Fruit fly (Drosophila melanogaster) whole organism, embryonic: ENCODE measurements around the gene witty.
A peak's percentile ranks its signal among the peaks of the same experiment; 100 is the strongest.

Experiments
- CG10321 ChIP-seq: fragments of 200-800 bp; sonication (Bioruptor generic); IDR thresholded peaks from 2 replicates; pipeline ENCODE4 v1.3.6; 2022; ENCODE audit warnings: missing biosample characterization, missing genetic modification characterization
- CG10366 ChIP-seq: fragments of 200-800 bp; sonication (Bioruptor generic); IDR thresholded peaks from 2 replicates; pipeline ENCODE4 v1.3.6; 2022; ENCODE audit warnings: missing biosample characterization, missing genetic modification characterization
- CG10543 ChIP-seq: fragments of 200-800 bp; sonication (Bioruptor generic); optimal IDR thresholded peaks from 3 replicates; lab custom pipeline; 2017; ENCODE audit warnings: missing biosample characterization, mild to moderate bottlenecking, missing genetic modification characterization, moderate library complexity
- CG10979 ChIP-seq: fragments of 200-800 bp; sonication (Bioruptor generic); optimal IDR thresholded peaks from 2 replicates; lab custom pipeline; 2018; ENCODE audit warnings: missing biosample characterization, mild to moderate bottlenecking, missing genetic modification characterization, moderate library complexity
- CG11085 ChIP-seq: fragments of 200-800 bp; sonication (Bioruptor generic); IDR thresholded peaks from 2 replicates; pipeline ENCODE4 v1.3.6; 2022; ENCODE audit warnings: missing biosample characterization, missing genetic modification characterization
- CG11504 ChIP-seq: fragments of 200-800 bp; sonication (Bioruptor generic); optimal IDR thresholded peaks from 3 replicates; lab custom pipeline; 2019; ENCODE audit warnings: missing biosample characterization, mild to moderate bottlenecking, missing genetic modification characterization, moderate library complexity
- CG11695 ChIP-seq: fragments of 200-800 bp; sonication (Bioruptor generic); IDR thresholded peaks from 3 replicates; pipeline ENCODE4 v1.3.6; 2022; ENCODE audit warnings: missing biosample characterization, missing genetic modification characterization
- CG12299 ChIP-seq: fragments of 200-800 bp; sonication (Bioruptor generic); optimal IDR thresholded peaks from 2 replicates; lab custom pipeline; 2018; ENCODE audit warnings: missing biosample characterization, mild to moderate bottlenecking, missing genetic modification characterization
- CG13424 ChIP-seq: fragments of 200-800 bp; sonication (Bioruptor generic); optimal IDR thresholded peaks from 2 replicates; lab custom pipeline; 2019; ENCODE audit warnings: missing biosample characterization, mild to moderate bottlenecking, missing genetic modification characterization, moderate library complexity
- CG14050 ChIP-seq: fragments of 200-800 bp; sonication (Bioruptor generic); IDR thresholded peaks from 3 replicates; pipeline ENCODE4 v1.3.6; 2022; ENCODE audit warnings: missing biosample characterization, missing genetic modification characterization
- CG17802 ChIP-seq: fragments of 200-800 bp; sonication (Bioruptor generic); optimal IDR thresholded peaks from 2 replicates; lab custom pipeline; 2018; ENCODE audit warnings: missing biosample characterization, mild to moderate bottlenecking, missing genetic modification characterization, moderate library complexity
- CG2712 ChIP-seq: fragments of 200-800 bp; optimal IDR thresholded peaks from 3 replicates; lab custom pipeline; 2019; ENCODE audit warnings: missing biosample characterization, mild to moderate bottlenecking, missing genetic modification characterization, moderate library complexity
- CG30403 ChIP-seq: fragments of 200-800 bp; sonication (Bioruptor generic); optimal IDR thresholded peaks from 3 replicates; lab custom pipeline; 2016; ENCODE audit warnings: missing biosample characterization, missing genetic modification characterization
- CG31441 ChIP-seq: fragments of 200-800 bp; sonication (Bioruptor generic); IDR thresholded peaks from 2 replicates; pipeline ENCODE4 v1.3.6; 2022; ENCODE audit warnings: missing biosample characterization, missing genetic modification characterization
- CG34376 ChIP-seq: fragments of 200-800 bp; sonication (Bioruptor generic); optimal IDR thresholded peaks from 2 replicates; lab custom pipeline; 2018; ENCODE audit warnings: missing biosample characterization, mild to moderate bottlenecking, missing genetic modification characterization
- CG5180 ChIP-seq: fragments of 200-800 bp; sonication (Bioruptor generic); optimal IDR thresholded peaks from 3 replicates; lab custom pipeline; 2017; ENCODE audit warnings: missing biosample characterization, missing genetic modification characterization, mild to moderate bottlenecking, moderate library complexity, missing genetic modification reagents
- CG7556 ChIP-seq: fragments of 200-800 bp; sonication (Bioruptor generic); optimal IDR thresholded peaks from 2 replicates; lab custom pipeline; 2017; ENCODE audit warnings: missing biosample characterization, mild to moderate bottlenecking, missing genetic modification characterization
- CG7928 ChIP-seq: fragments of 200-800 bp; sonication (Bioruptor generic); optimal IDR thresholded peaks from 2 replicates; lab custom pipeline; 2017; ENCODE audit warnings: missing biosample characterization, mild to moderate bottlenecking, missing genetic modification characterization
- CG8924 ChIP-seq: fragments of 200-800 bp; optimal IDR thresholded peaks from 3 replicates; lab custom pipeline; 2019; ENCODE audit warnings: missing biosample characterization, mild to moderate bottlenecking, missing genetic modification characterization, moderate library complexity
- CG9215 ChIP-seq: fragments of 200-800 bp; sonication (Bioruptor generic); IDR thresholded peaks from 2 replicates; pipeline ENCODE4 v1.3.6; 2022; ENCODE audit warnings: missing biosample characterization, missing genetic modification characterization
- CG9797 ChIP-seq: fragments of 200-800 bp; sonication (Bioruptor generic); optimal IDR thresholded peaks from 3 replicates; lab custom pipeline; 2018; ENCODE audit warnings: missing biosample characterization, mild to moderate bottlenecking, missing genetic modification characterization
- Camta ChIP-seq: fragments of 200-800 bp; sonication (Bioruptor generic); optimal IDR thresholded peaks from 2 replicates; lab custom pipeline; 2016; ENCODE audit warnings: missing biosample characterization, missing genetic modification characterization
- Chrac-16 ChIP-seq: fragments of 200-800 bp; sonication (Bioruptor generic); optimal IDR thresholded peaks from 3 replicates; lab custom pipeline; 2016; ENCODE audit warnings: missing biosample characterization, missing genetic modification characterization
- CrebB ChIP-seq: fragments of 200-800 bp; sonication (Bioruptor generic); optimal IDR thresholded peaks from 3 replicates; lab custom pipeline; 2018; ENCODE audit warnings: missing biosample characterization, mild to moderate bottlenecking, missing genetic modification characterization
- Deaf1 ChIP-seq: fragments of 200-800 bp; optimal IDR thresholded peaks from 3 replicates; lab custom pipeline; 2019; ENCODE audit warnings: missing biosample characterization, mild to moderate bottlenecking, missing genetic modification characterization, moderate library complexity
- Dp ChIP-seq: fragments of 200-800 bp; sonication (Bioruptor generic); optimal IDR thresholded peaks from 2 replicates; lab custom pipeline; 2018; ENCODE audit warnings: missing biosample characterization, mild to moderate bottlenecking, missing genetic modification characterization, moderate library complexity
- Elba2 ChIP-seq: fragments of 200-800 bp; sonication (Bioruptor generic); optimal IDR thresholded peaks from 3 replicates; lab custom pipeline; 2016; ENCODE audit warnings: missing biosample characterization, missing genetic modification characterization
- Fer2 ChIP-seq: fragments of 200-800 bp; sonication (Bioruptor generic); optimal IDR thresholded peaks from 2 replicates; lab custom pipeline; 2018; ENCODE audit warnings: missing biosample characterization, mild to moderate bottlenecking, missing genetic modification characterization, moderate library complexity
- Max ChIP-seq: fragments of 200-800 bp; sonication (Bioruptor generic); optimal IDR thresholded peaks from 2 replicates; lab custom pipeline; 2016; ENCODE audit warnings: missing biosample characterization, mild to moderate bottlenecking, missing genetic modification characterization
- Nf-YB ChIP-seq: fragments of 200-800 bp; sonication (Bioruptor generic); optimal IDR thresholded peaks from 3 replicates; lab custom pipeline; 2019; ENCODE audit warnings: missing biosample characterization, mild to moderate bottlenecking, missing genetic modification characterization, moderate library complexity
- PHDP ChIP-seq: fragments of 200-800 bp; sonication (Bioruptor generic); optimal IDR thresholded peaks from 3 replicates; lab custom pipeline; 2018; ENCODE audit warnings: missing biosample characterization, mild to moderate bottlenecking, missing genetic modification characterization, moderate library complexity
- Sox100B ChIP-seq: fragments of 200-800 bp; sonication (Bioruptor generic); optimal IDR thresholded peaks from 3 replicates; lab custom pipeline; 2018; ENCODE audit warnings: missing biosample characterization, mild to moderate bottlenecking, missing genetic modification characterization
- YL-1 ChIP-seq: fragments of 200-800 bp; sonication (Bioruptor generic); optimal IDR thresholded peaks from 3 replicates; lab custom pipeline; 2017; ENCODE audit warnings: missing biosample characterization, mild to moderate bottlenecking, missing genetic modification characterization
- amos ChIP-seq: fragments of 200-800 bp; sonication (Bioruptor generic); IDR thresholded peaks from 2 replicates; pipeline ENCODE4 v1.3.6; 2022; ENCODE audit warnings: missing biosample characterization, missing genetic modification characterization; ENCODE audit not compliant: partially characterized antibody
- bab2 ChIP-seq: fragments of 200-800 bp; sonication (Bioruptor generic); optimal IDR thresholded peaks from 2 replicates; lab custom pipeline; 2016; ENCODE audit warnings: missing biosample characterization, missing genetic modification characterization
- br ChIP-seq: fragments of >200 bp; optimal IDR thresholded peaks from 2 replicates; lab custom pipeline; 2017
- bsh ChIP-seq, 2 experiments: fragments of 200-800 bp; sonication (Bioruptor generic); optimal IDR thresholded peaks; 2 replicates each; lab custom pipeline; 2017 to 2018; ENCODE audit warnings: mild to moderate bottlenecking in 2 of 2, missing biosample characterization in 2 of 2, missing genetic modification characterization in 2 of 2, moderate library complexity in 1 of 2
- cad ChIP-seq: fragments of >200 bp; optimal IDR thresholded peaks from 2 replicates; lab custom pipeline; 2017; ENCODE audit warnings: missing biosample characterization, missing genetic modification characterization
- corto ChIP-seq: fragments of 200-800 bp; sonication (Bioruptor generic); optimal IDR thresholded peaks from 2 replicates; lab custom pipeline; 2016; ENCODE audit warnings: missing biosample characterization, mild to moderate bottlenecking, missing genetic modification characterization, moderate library complexity
- dati ChIP-seq: fragments of 200-800 bp; sonication (Bioruptor generic); IDR thresholded peaks from 2 replicates; pipeline ENCODE4 v1.3.6; 2022; ENCODE audit warnings: missing biosample characterization, missing genetic modification characterization
- dmrt11E ChIP-seq: fragments of 200-800 bp; sonication (Bioruptor generic); optimal IDR thresholded peaks from 3 replicates; lab custom pipeline; 2018; ENCODE audit warnings: missing biosample characterization, mild to moderate bottlenecking, missing genetic modification characterization, moderate library complexity
- dysf ChIP-seq: fragments of 200-800 bp; sonication (Bioruptor generic); IDR thresholded peaks from 3 replicates; pipeline ENCODE4 v1.3.6; 2022; ENCODE audit warnings: missing biosample characterization, missing genetic modification characterization
- h ChIP-seq: fragments of >200 bp; optimal IDR thresholded peaks from 2 replicates; lab custom pipeline; 2017
- hth ChIP-seq: fragments of >200 bp; optimal IDR thresholded peaks from 2 replicates; lab custom pipeline; 2017; ENCODE audit warnings: inconsistent platforms
- lbe ChIP-seq: fragments of 200-800 bp; sonication (Bioruptor generic); optimal IDR thresholded peaks from 2 replicates; lab custom pipeline; 2016; ENCODE audit warnings: missing biosample characterization, mild to moderate bottlenecking, missing genetic modification characterization
- pho ChIP-seq: fragments of 200-800 bp; sonication (Bioruptor generic); optimal IDR thresholded peaks from 2 replicates; lab custom pipeline; 2016; ENCODE audit warnings: missing biosample characterization, missing genetic modification characterization
- row ChIP-seq: fragments of 200-800 bp; sonication (Bioruptor generic); IDR thresholded peaks from 3 replicates; pipeline ENCODE4 v1.3.6; 2022; ENCODE audit warnings: missing biosample characterization, missing genetic modification characterization
- sima ChIP-seq: fragments of 200-800 bp; sonication (Bioruptor generic); optimal IDR thresholded peaks from 2 replicates; lab custom pipeline; 2016; ENCODE audit warnings: missing biosample characterization, missing genetic modification characterization
- sqz ChIP-seq: fragments of 200-800 bp; sonication (Bioruptor generic); optimal IDR thresholded peaks from 3 replicates; lab custom pipeline; 2018; ENCODE audit warnings: missing biosample characterization, mild to moderate bottlenecking, missing genetic modification characterization
- tap ChIP-seq: fragments of 200-800 bp; optimal IDR thresholded peaks from 3 replicates; lab custom pipeline; 2019; ENCODE audit warnings: missing biosample characterization, mild to moderate bottlenecking, missing genetic modification characterization, moderate library complexity
- vvl ChIP-seq: fragments of 200-800 bp; sonication (Bioruptor generic); IDR thresholded peaks from 2 replicates; pipeline ENCODE4 v1.3.6; 2022; ENCODE audit warnings: missing biosample characterization, missing genetic modification characterization

Gene witty

DNA sequence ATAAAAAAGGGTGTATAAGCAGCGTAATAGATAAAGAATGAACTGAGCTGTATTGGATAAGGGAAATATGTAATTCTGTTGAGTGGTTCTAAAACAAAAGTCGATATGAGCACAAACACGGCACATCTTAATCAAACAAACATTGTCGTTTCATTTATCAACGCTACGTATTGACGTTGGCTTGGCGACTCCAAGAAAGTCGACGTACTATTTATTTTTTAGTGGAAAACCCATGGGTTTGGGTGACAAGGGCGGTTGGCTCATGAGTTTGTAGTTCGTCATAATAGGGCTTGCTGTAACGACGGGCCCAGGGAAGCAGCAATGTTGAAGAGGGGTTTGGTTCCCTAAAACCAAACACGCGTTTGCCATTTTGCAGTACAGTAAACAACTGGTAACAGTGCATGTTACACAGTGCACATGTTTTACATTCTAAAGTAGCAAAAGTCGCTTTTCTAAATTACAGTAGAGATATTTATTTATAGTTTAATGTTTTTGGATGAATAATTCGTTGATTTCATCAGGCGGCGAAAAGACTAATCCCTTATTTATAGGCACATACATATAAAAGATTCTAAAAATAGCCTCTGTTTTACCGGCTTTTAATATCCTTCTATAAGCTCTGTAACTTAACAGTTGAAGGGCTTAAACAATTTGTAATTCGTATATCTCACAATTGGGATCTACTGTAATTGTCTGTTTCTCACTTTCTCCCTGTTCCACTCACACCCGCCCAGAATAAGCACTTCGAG is 23.3 kb downstream of the witty start (continued):
- TF ChIP-seq CG9215 (GFP tag; lab: Robert Waterston, UW) (no peak), bsh (GFP tag; optimal IDR thresholded peaks at IDR 0.05; lab: Kevin White, UChicago) (no peak), CG11504 (tag; lab: Kevin White, UChicago) (no peak), pho (GFP tag; lab: Kevin White, UChicago) (peak; percentile 15), PHDP (tag; lab: Kevin White, UChicago) (no peak), Max (GFP tag; lab: Kevin White, UChicago) (peak; percentile 6), h (lab: Kevin White, UChicago) (no peak), dati (GFP tag; lab: Robert Waterston, UW) (no peak), dmrt11E (peak; percentile 13), corto (no peak), Camta (GFP tag; lab: Kevin White, UChicago) (no peak), Nf-YB (no peak), Deaf1 (tag; lab: Kevin White, UChicago) (no peak), YL-1 (GFP tag; lab: Kevin White, UChicago) (no peak), bab2 (no peak), sima (GFP tag; lab: Kevin White, UChicago) (no peak), CG17802 (no peak), CG10543 (no peak), Dp (GFP tag; lab: Kevin White, UChicago) (no peak), CG7928 (GFP tag; lab: Kevin White, UChicago) (no peak), hth (lab: Kevin White, UChicago) (no peak), row (peak; percentile 41; the same call in 2 of the 3 replicates), CG11695 (GFP tag; lab: Robert Waterston, UW) (no peak), CG7556 (peak; percentile 44), vvl (GFP tag; lab: Robert Waterston, UW) (no peak), CG30403 (GFP tag; lab: Kevin White, UChicago) (peak; percentile 40), br (lab: Kevin White, UChicago) (no peak), Fer2 (tag; lab: Kevin White, UChicago) (no peak), Chrac-16 (peak; percentile 10), CG9797 (GFP tag; lab: Kevin White, UChicago) (no peak), cad (no peak), CG11085 (GFP tag; lab: Robert Waterston, UW) (no peak), dysf (no peak; the same call in 2 of the 3 replicates), CG2712 (tag; lab: Kevin White, UChicago) (peak; percentile 59), amos (GFP tag; lab: Robert Waterston, UW) (no peak), Elba2 (GFP tag; lab: Kevin White, UChicago) (no peak), CG14050 (GFP tag; lab: Robert Waterston, UW) (no peak), CG8924 (tag; lab: Kevin White, UChicago) (peak; percentile 20), lbe (GFP tag; lab: Kevin White, UChicago) (peak; percentile 26), CG10979 (tag; lab: Kevin White, UChicago) (peak; percentile 35), CG13424 (tag; lab: Kevin White, UChicago) (peak; percentile 16), CG10366 (GFP tag; lab: Robert Waterston, UW) (no peak), CG31441 (GFP tag; lab: Robert Waterston, UW) (0 out of 2 replicates have a peak, but pooled peaks have one; percentile 20), CG34376 (GFP tag; lab: Kevin White, UChicago) (no peak), CrebB (tag; lab: Kevin White, UChicago) (no peak), CG5180 (GFP tag; lab: Kevin White, UChicago) (no peak), tap (tag; lab: Kevin White, UChicago) (no peak), sqz (GFP tag; lab: Kevin White, UChicago) (no peak), CG12299 (tag; lab: Kevin White, UChicago) (peak; percentile 13), Sox100B (peak; percentile 10), CG10321 (GFP tag; lab: Robert Waterston, UW) (no peak)
